Worm (Caenorhabditis elegans): ENCODE measurements around the gene bmy-1.

bmy-1 gene

DNA sequence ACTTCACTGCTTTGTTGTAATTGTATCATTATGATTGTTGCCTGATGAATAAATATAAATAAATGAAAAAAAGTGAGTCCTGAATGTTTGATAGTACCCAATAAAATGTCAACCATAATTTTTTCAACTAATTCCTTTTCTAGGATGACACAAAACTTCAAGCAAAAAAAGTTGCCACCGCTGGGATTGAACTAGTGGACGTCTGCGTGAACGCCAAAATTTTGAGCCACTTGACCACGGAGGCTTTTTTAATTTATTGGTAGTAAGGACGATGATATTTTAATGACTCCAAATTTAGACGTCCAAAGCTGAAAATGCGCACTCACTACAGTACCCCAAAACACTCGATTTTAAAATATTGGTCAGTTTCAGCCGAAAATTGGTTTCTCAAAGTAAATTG, 4.9 kb upstream of the bmy-1 start (continued):
- TF ChIP-seq let-607 (tag; optimal IDR thresholded peaks at IDR 0.05) = peak; percentile 47 to 54
- TF ChIP-seq bed-2 (GFP tag; IDR thresholded peaks at IDR 0.05) = no peak
- no peak for TF ChIP-seq attf-3 (GFP tag; conservative IDR thresholded peaks at IDR 0.05)
- no peak for TF ChIP-seq lin-35 (GFP tag; optimal IDR thresholded peaks at IDR 0.05)
- no peak for TF ChIP-seq ztf-22 (GFP tag; optimal IDR thresholded peaks at IDR 0.05)
- peak; percentile 37; the same call in 1 of the 2 replicates for TF ChIP-seq D2030.7 (GFP tag; IDR thresholded peaks at IDR 0.05)
- peak; percentile 26; the same call in 1 of the 2 replicates for TF ChIP-seq Y53F4B.3 (GFP tag; IDR thresholded peaks at IDR 0.05)
- no peak for TF ChIP-seq efl-1 (GFP tag; optimal IDR thresholded peaks at IDR 0.05)
- peak; percentile 71 for TF ChIP-seq lin-54 (GFP tag; optimal IDR thresholded peaks at IDR 0.05)
- 0 out of 2 replicates have a peak, but pooled peaks have one; percentile 77 for TF ChIP-seq madf-3 (GFP tag; IDR thresholded peaks at IDR 0.05)
- TF ChIP-seq lin-26 (GFP tag; IDR thresholded peaks at IDR 0.05) = peak; percentile 96
- TF ChIP-seq ztf-3 (GFP tag; optimal IDR thresholded peaks at IDR 0.05) = no peak
- no peak for TF ChIP-seq akir-1 (GFP tag; optimal IDR thresholded peaks at IDR 0.05)
- peak; percentile 80 to 84 for TF ChIP-seq rec-8 (tag; optimal IDR thresholded peaks at IDR 0.05)
- TF ChIP-seq ccch-3 (GFP tag; optimal IDR thresholded peaks at IDR 0.05) = no peak
- no peak for TF ChIP-seq aptf-2 (GFP tag; conservative IDR thresholded peaks at IDR 0.05)
- TF ChIP-seq zfh-2 (GFP tag; conservative IDR thresholded peaks at IDR 0.05) = no peak
- no peak for TF ChIP-seq madf-8 (GFP tag; conservative IDR thresholded peaks at IDR 0.05)
- TF ChIP-seq somi-1 (GFP tag; optimal IDR thresholded peaks at IDR 0.05) = peak; percentile 28
- peak; percentile 40 for TF ChIP-seq F22D6.2 (tag; optimal IDR thresholded peaks at IDR 0.05)
- TF ChIP-seq ekl-4 (GFP tag; IDR thresholded peaks at IDR 0.05) = peak; percentile 69; the same call in 1 of the 2 replicates
- TF ChIP-seq nfya-2 (GFP tag; IDR thresholded peaks at IDR 0.05) = 0 out of 2 replicates have a peak, but pooled peaks have one; percentile 62
- peak; percentile 50; the same call in 1 of the 2 replicates for TF ChIP-seq C06A6.2 (GFP tag; conservative IDR thresholded peaks at IDR 0.05)
- peak; percentile 27 for TF ChIP-seq F57A8.1 (GFP tag; optimal IDR thresholded peaks at IDR 0.05)
- no peak for TF ChIP-seq B0019.2 (GFP tag; conservative IDR thresholded peaks at IDR 0.05)
- TF ChIP-seq let-526 (GFP tag; IDR thresholded peaks at IDR 0.05) = no peak
- peak; percentile 92 for TF ChIP-seq ceh-58 (GFP tag; IDR thresholded peaks at IDR 0.05)
- TF ChIP-seq egl-18 (GFP tag; IDR thresholded peaks at IDR 0.05) = no peak
- no peak for TF ChIP-seq F55B11.4 (tag; optimal IDR thresholded peaks at IDR 0.05; ENCODE audit: borderline replicate concordance, insufficient read depth)
- peak; percentile 57 for TF ChIP-seq him-1 (tag; optimal IDR thresholded peaks at IDR 0.05)
- peak; percentile 37 for TF ChIP-seq F23B12.7 (tag; optimal IDR thresholded peaks at IDR 0.05; ENCODE audit: insufficient read depth)
- no peak for TF ChIP-seq nfya-1 (tag; optimal IDR thresholded peaks at IDR 0.05; ENCODE audit: borderline replicate concordance, insufficient read depth)
- TF ChIP-seq sptf-2 (GFP tag; optimal IDR thresholded peaks at IDR 0.05) = no peak
- peak; percentile 89 for TF ChIP-seq fkh-3 (tag; optimal IDR thresholded peaks at IDR 0.05)
- no peak for TF ChIP-seq dpl-1 (GFP tag; optimal IDR thresholded peaks at IDR 0.05)
- no peak for TF ChIP-seq F39B2.1 (GFP tag; IDR thresholded peaks at IDR 0.05)

ce11 chrII:5355384-5355783, 3.1 kb upstream of the bmy-1 start, which contains the start of gene srg-69:
TSS of gene srg-69 (plus strand) at chrII:5355684.
- TF ChIP-seq aptf-2 (GFP tag; conservative IDR thresholded peaks at IDR 0.05) (no peak), fkh-3 (tag; optimal IDR thresholded peaks at IDR 0.05) (no peak), rec-8 (tag; optimal IDR thresholded peaks at IDR 0.05) (no peak), lin-26 (GFP tag; IDR thresholded peaks at IDR 0.05) (no peak), B0019.2 (GFP tag; conservative IDR thresholded peaks at IDR 0.05) (no peak), ztf-22 (GFP tag; optimal IDR thresholded peaks at IDR 0.05) (no peak), tbp1 (GFP tag; optimal IDR thresholded peaks at IDR 0.05) (no peak), Y79H2A.3 (GFP tag; conservative IDR thresholded peaks at IDR 0.05) (no peak), cebp-2 (GFP tag; IDR thresholded peaks at IDR 0.05) (no peak), madf-10 (tag; optimal IDR thresholded peaks at IDR 0.05) (no peak), let-607 (tag; optimal IDR thresholded peaks at IDR 0.05) (no peak)

Measured in whole organism, young adult.